Fruit fly (Drosophila melanogaster) whole organism, embryonic: ENCODE measurements around the gene Bug22.

ENCODE experiments used
- Abd-B ChIP-seq: fragments of 200-800 bp; sonication (Bioruptor generic); optimal IDR thresholded peaks from 2 replicates; lab custom pipeline; 2018; ENCODE audit warnings: missing biosample characterization, mild to moderate bottlenecking, missing genetic modification characterization, moderate library complexity
- Aef1 ChIP-seq: fragments of 200-800 bp; sonication (Bioruptor generic); IDR thresholded peaks from 3 replicates; pipeline ENCODE4 v1.3.6; 2022; ENCODE audit warnings: missing biosample characterization, missing genetic modification characterization
- BEAF-32 ChIP-seq: fragments of 200-800 bp; sonication (Bioruptor generic); optimal IDR thresholded peaks from 3 replicates; lab custom pipeline; 2017; ENCODE audit warnings: missing biosample characterization, missing genetic modification characterization, mild to moderate bottlenecking, moderate library complexity, missing genetic modification reagents
- CG10654 ChIP-seq: fragments of 200-800 bp; sonication (Bioruptor generic); optimal IDR thresholded peaks from 2 replicates; lab custom pipeline; 2016; ENCODE audit warnings: missing biosample characterization, missing genetic modification characterization
- CG12071 ChIP-seq: fragments of 200-800 bp; sonication (Bioruptor generic); optimal IDR thresholded peaks from 3 replicates; lab custom pipeline; 2018; ENCODE audit warnings: missing biosample characterization, mild to moderate bottlenecking, missing genetic modification characterization
- CG12155 ChIP-seq: fragments of 200-800 bp; sonication (Bioruptor generic); optimal IDR thresholded peaks from 3 replicates; lab custom pipeline; 2016; ENCODE audit warnings: missing biosample characterization, missing genetic modification characterization
- CG14014 ChIP-seq: fragments of 200-800 bp; sonication (Bioruptor generic); IDR thresholded peaks from 2 replicates; pipeline ENCODE4 v1.3.6; 2022; ENCODE audit warnings: missing biosample characterization, missing genetic modification characterization
- CG14050 ChIP-seq: fragments of 200-800 bp; sonication (Bioruptor generic); IDR thresholded peaks from 3 replicates; pipeline ENCODE4 v1.3.6; 2022; ENCODE audit warnings: missing biosample characterization, missing genetic modification characterization
- CG15696 ChIP-seq: fragments of 200-800 bp; sonication (Bioruptor generic); optimal IDR thresholded peaks from 2 replicates; lab custom pipeline; 2019; ENCODE audit warnings: missing biosample characterization, mild to moderate bottlenecking, missing genetic modification characterization, moderate library complexity
- CG17385 ChIP-seq: fragments of 200-800 bp; sonication (Bioruptor generic); optimal IDR thresholded peaks from 3 replicates; lab custom pipeline; 2018; ENCODE audit warnings: missing biosample characterization, mild to moderate bottlenecking, missing genetic modification characterization
- CG2678 ChIP-seq: fragments of 200-800 bp; sonication (Bioruptor generic); optimal IDR thresholded peaks from 3 replicates; lab custom pipeline; 2019; ENCODE audit warnings: missing biosample characterization, mild to moderate bottlenecking, missing genetic modification characterization, moderate library complexity
- CG2875 ChIP-seq: fragments of 200-800 bp; sonication (Bioruptor generic); optimal IDR thresholded peaks from 2 replicates; lab custom pipeline; 2017; ENCODE audit warnings: missing biosample characterization, mild to moderate bottlenecking, missing genetic modification characterization, missing genetic modification reagents
- CG30403 ChIP-seq: fragments of 200-800 bp; sonication (Bioruptor generic); optimal IDR thresholded peaks from 3 replicates; lab custom pipeline; 2016; ENCODE audit warnings: missing biosample characterization, missing genetic modification characterization
- CG30431 ChIP-seq: fragments of 200-800 bp; sonication (Bioruptor generic); optimal IDR thresholded peaks from 2 replicates; lab custom pipeline; 2017; ENCODE audit warnings: missing biosample characterization, missing genetic modification characterization
- CG31365 ChIP-seq: fragments of 200-800 bp; sonication (Bioruptor generic); optimal IDR thresholded peaks from 2 replicates; lab custom pipeline; 2018; ENCODE audit warnings: missing biosample characterization, mild to moderate bottlenecking, missing genetic modification characterization
- CG31388 ChIP-seq: fragments of 200-800 bp; sonication (Bioruptor generic); optimal IDR thresholded peaks from 2 replicates; lab custom pipeline; 2016; ENCODE audit warnings: missing biosample characterization, missing genetic modification characterization
- CG3838 ChIP-seq: fragments of 200-800 bp; sonication (Bioruptor generic); optimal IDR thresholded peaks from 3 replicates; lab custom pipeline; 2016; ENCODE audit warnings: missing biosample characterization, missing genetic modification characterization
- CG43689 ChIP-seq: fragments of 200-800 bp; sonication (Bioruptor generic); IDR thresholded peaks from 2 replicates; pipeline ENCODE4 v1.3.6; 2022; ENCODE audit warnings: missing biosample characterization, missing genetic modification characterization
- CG4730 ChIP-seq: fragments of 200-800 bp; sonication (Bioruptor generic); IDR thresholded peaks from 2 replicates; pipeline ENCODE4 v1.3.6; 2022; ENCODE audit warnings: missing biosample characterization, missing genetic modification characterization
- CG6813 ChIP-seq: fragments of 200-800 bp; sonication (Bioruptor generic); optimal IDR thresholded peaks from 2 replicates; lab custom pipeline; 2017; ENCODE audit warnings: missing biosample characterization, missing genetic modification characterization, mild to moderate bottlenecking, moderate library complexity, missing genetic modification reagents
- CG7786 ChIP-seq: fragments of 200-800 bp; sonication (Bioruptor generic); optimal IDR thresholded peaks from 2 replicates; lab custom pipeline; 2016; ENCODE audit warnings: missing biosample characterization, missing genetic modification characterization
- CG9932 ChIP-seq: fragments of 200-800 bp; sonication (Bioruptor generic); IDR thresholded peaks from 2 replicates; pipeline ENCODE4 v1.3.6; 2022; ENCODE audit warnings: missing biosample characterization, missing genetic modification characterization
- Dfd ChIP-seq, 2 experiments: fragments of >200 bp; optimal IDR thresholded peaks; 2 replicates each; lab custom pipeline; 2017; ENCODE audit warnings: missing biosample characterization in 2 of 2, missing genetic modification characterization in 2 of 2
- Ets97D ChIP-seq: fragments of 200-800 bp; sonication (Bioruptor generic); optimal IDR thresholded peaks from 3 replicates; lab custom pipeline; 2016; ENCODE audit warnings: missing biosample characterization, missing genetic modification characterization
- H15 ChIP-seq: fragments of 200-800 bp; sonication (Bioruptor generic); IDR thresholded peaks from 3 replicates; pipeline ENCODE4 v1.3.6; 2022; ENCODE audit warnings: missing biosample characterization, missing genetic modification characterization
- Kr ChIP-seq: fragments of 200-800 bp; sonication (Bioruptor generic); optimal IDR thresholded peaks from 2 replicates; lab custom pipeline; 2017; ENCODE audit warnings: missing biosample characterization, mild to moderate bottlenecking, missing genetic modification characterization
- Med ChIP-seq: fragments of 200-800 bp; sonication (Bioruptor generic); peaks from one replicate; lab custom pipeline; 2016; ENCODE audit warnings: missing biosample characterization, missing genetic modification characterization, mild to moderate bottlenecking, inconsistent platforms, moderate library complexity
- Myb ChIP-seq: fragments of 200-800 bp; sonication (Bioruptor generic); optimal IDR thresholded peaks from 2 replicates; lab custom pipeline; 2016; ENCODE audit warnings: missing biosample characterization, missing genetic modification characterization
- Nf-YA ChIP-seq: fragments of 200-800 bp; sonication (Bioruptor generic); IDR thresholded peaks from 2 replicates; pipeline ENCODE4 v1.3.6; 2022; ENCODE audit warnings: missing biosample characterization, missing genetic modification characterization
- Trl ChIP-seq, 3 experiments: fragments of >200 bp in 2 of 3; fragments of 200-800 bp in 1 of 3; sonication (Bioruptor generic) in 1 of 3; optimal IDR thresholded peaks; 2 replicates in 1 of 3; 3 replicates in 2 of 3; lab custom pipeline; 2016 to 2017; ENCODE audit warnings: missing biosample characterization in 1 of 3, missing genetic modification characterization in 1 of 3
- aop ChIP-seq: fragments of 200-800 bp; sonication (Bioruptor generic); IDR thresholded peaks from 2 replicates; pipeline ENCODE4 v1.3.6; 2022; ENCODE audit warnings: missing biosample characterization, missing genetic modification characterization
- cato ChIP-seq: fragments of 200-800 bp; sonication (Bioruptor generic); optimal IDR thresholded peaks from 2 replicates; lab custom pipeline; 2016; ENCODE audit warnings: missing biosample characterization, missing genetic modification characterization, borderline replicate concordance
- croc ChIP-seq: fragments of 200-800 bp; sonication (Bioruptor generic); conservative IDR thresholded peaks from 3 replicates; pipeline ENCODE4 v1.3.6; 2022; ENCODE audit warnings: missing biosample characterization, missing genetic modification characterization
- disco-r ChIP-seq: fragments of 200-800 bp; sonication (Bioruptor generic); optimal IDR thresholded peaks from 2 replicates; lab custom pipeline; 2016; ENCODE audit warnings: missing biosample characterization, missing genetic modification characterization
- dmrt99B ChIP-seq: fragments of 200-800 bp; sonication (Bioruptor generic); optimal IDR thresholded peaks from 2 replicates; lab custom pipeline; 2018; ENCODE audit warnings: missing biosample characterization, mild to moderate bottlenecking, missing genetic modification characterization, moderate library complexity
- exex ChIP-seq: fragments of 200-800 bp; sonication (Bioruptor generic); optimal IDR thresholded peaks from 4 replicates; lab custom pipeline; 2018; ENCODE audit warnings: missing biosample characterization, mild to moderate bottlenecking, missing genetic modification characterization, moderate library complexity
- ind ChIP-seq: fragments of 200-800 bp; sonication (Bioruptor generic); optimal IDR thresholded peaks from 3 replicates; lab custom pipeline; 2016; ENCODE audit warnings: missing biosample characterization, missing genetic modification characterization
- mirr ChIP-seq: fragments of 200-800 bp; sonication (Bioruptor generic); optimal IDR thresholded peaks from 3 replicates; lab custom pipeline; 2018; ENCODE audit warnings: missing biosample characterization, mild to moderate bottlenecking, missing genetic modification characterization
- nerfin-1 ChIP-seq: fragments of 200-800 bp; sonication (Bioruptor generic); optimal IDR thresholded peaks from 3 replicates; lab custom pipeline; 2019; ENCODE audit warnings: missing biosample characterization, mild to moderate bottlenecking, missing genetic modification characterization, moderate library complexity
- p53 ChIP-seq: fragments of 200-800 bp; sonication (Bioruptor generic); optimal IDR thresholded peaks from 2 replicates; lab custom pipeline; 2016; ENCODE audit warnings: missing biosample characterization, missing genetic modification characterization
- salm ChIP-seq: fragments of 200-800 bp; sonication (Bioruptor generic); optimal IDR thresholded peaks from 2 replicates; lab custom pipeline; 2018; ENCODE audit warnings: missing biosample characterization, mild to moderate bottlenecking, missing genetic modification characterization
- schlank ChIP-seq: fragments of 200-800 bp; sonication (Bioruptor generic); optimal IDR thresholded peaks from 2 replicates; lab custom pipeline; 2018; ENCODE audit warnings: missing biosample characterization, mild to moderate bottlenecking, missing genetic modification characterization
- sqz ChIP-seq: fragments of 200-800 bp; sonication (Bioruptor generic); optimal IDR thresholded peaks from 3 replicates; lab custom pipeline; 2018; ENCODE audit warnings: missing biosample characterization, mild to moderate bottlenecking, missing genetic modification characterization
- tap ChIP-seq: fragments of 200-800 bp; optimal IDR thresholded peaks from 3 replicates; lab custom pipeline; 2019; ENCODE audit warnings: missing biosample characterization, mild to moderate bottlenecking, missing genetic modification characterization, moderate library complexity
- tin ChIP-seq: fragments of 200-800 bp; sonication (Bioruptor generic); optimal IDR thresholded peaks from 3 replicates; lab custom pipeline; 2016; ENCODE audit warnings: missing biosample characterization, missing genetic modification characterization
- unpg ChIP-seq: fragments of 200-800 bp; sonication (Bioruptor generic); optimal IDR thresholded peaks from 3 replicates; lab custom pipeline; 2018; ENCODE audit warnings: missing biosample characterization, mild to moderate bottlenecking, missing genetic modification characterization, moderate library complexity
- vvl ChIP-seq: fragments of 200-800 bp; sonication (Bioruptor generic); IDR thresholded peaks from 2 replicates; pipeline ENCODE4 v1.3.6; 2022; ENCODE audit warnings: missing biosample characterization, missing genetic modification characterization
- wek ChIP-seq: fragments of 200-800 bp; sonication (Bioruptor generic); optimal IDR thresholded peaks from 3 replicates; lab custom pipeline; 2018; ENCODE audit warnings: missing biosample characterization, mild to moderate bottlenecking, missing genetic modification characterization, moderate library complexity
- yki ChIP-seq: fragments of >200 bp; optimal IDR thresholded peaks from 3 replicates; lab custom pipeline; 2018
- zen ChIP-seq: fragments of 200-800 bp; sonication (Bioruptor generic); optimal IDR thresholded peaks from 3 replicates; lab custom pipeline; 2018; ENCODE audit warnings: missing biosample characterization, mild to moderate bottlenecking, missing genetic modification characterization, moderate library complexity

Gene Bug22

dm6 chr2L:10468388-10468787, 37.7 kb upstream of the Bug22 start (continued):
- TF ChIP-seq CG30403 (GFP tag; lab: Kevin White, UChicago) (peak; percentile 59), CG43689 (GFP tag; lab: Robert Waterston, UW) (peak; percentile 32; the same call in 1 of the 2 replicates), Abd-B (GFP tag; lab: Kevin White, UChicago) (peak; percentile 35), zen (no peak), CG7786 (GFP tag; lab: Kevin White, UChicago) (peak; percentile 42), ind (GFP tag; lab: Kevin White, UChicago) (peak; percentile 65), sqz (GFP tag; lab: Kevin White, UChicago) (peak; percentile 1), vvl (GFP tag; lab: Robert Waterston, UW) (peak; percentile 81), dmrt99B (peak; percentile 70), Kr (GFP tag; lab: Kevin White, UChicago) (no peak), Med (GFP tag; lab: Kevin White, UChicago) (peak; percentile 88), salm (tag; lab: Kevin White, UChicago) (peak; percentile 11), Trl (optimal IDR thresholded peaks at IDR 0.05; lab: Kevin White, UChicago) (no peak), Trl (GFP tag; optimal IDR thresholded peaks at IDR 0.05; lab: Kevin White, UChicago) (peak; percentile 38), CG9932 (GFP tag; lab: Robert Waterston, UW) (peak; percentile 73), croc (GFP tag; lab: Robert Waterston, UW) (0 out of 3 replicates have a peak, but pooled peaks have one; percentile 14), CG6813 (GFP tag; lab: Kevin White, UChicago) (peak; percentile 40), CG14050 (GFP tag; lab: Robert Waterston, UW) (peak; percentile 45; the same call in 1 of the 3 replicates), H15 (GFP tag; lab: Robert Waterston, UW) (peak; percentile 50; the same call in 1 of the 3 replicates), CG2678 (tag; lab: Kevin White, UChicago) (peak; percentile 77), schlank (peak; percentile 26), CG17385 (GFP tag; lab: Kevin White, UChicago) (peak; percentile 48), Aef1 (GFP tag; lab: Robert Waterston, UW) (peak; percentile 63), exex (tag; lab: Kevin White, UChicago) (peak; percentile 4), mirr (GFP tag; lab: Kevin White, UChicago) (peak; percentile 30), disco-r (GFP tag; lab: Kevin White, UChicago) (no peak), p53 (GFP tag; lab: Kevin White, UChicago) (no peak), CG2875 (GFP tag; lab: Kevin White, UChicago) (peak; percentile 24), CG14014 (peak; percentile 58; the same call in 1 of the 2 replicates), CG10654 (GFP tag; lab: Kevin White, UChicago) (peak; percentile 28), cato (no peak), CG12071 (GFP tag; lab: Kevin White, UChicago) (peak; percentile 50), tap (tag; lab: Kevin White, UChicago) (peak; percentile 71), Nf-YA (0 out of 2 replicates have a peak, but pooled peaks have one; percentile 9), tin (GFP tag; lab: Kevin White, UChicago) (peak; percentile 34), BEAF-32 (GFP tag; lab: Kevin White, UChicago) (no peak), CG3838 (GFP tag; lab: Kevin White, UChicago) (no peak), CG31365 (tag; lab: Kevin White, UChicago) (no peak), aop (GFP tag; lab: Robert Waterston, UW) (0 out of 2 replicates have a peak, but pooled peaks have one; percentile 43), CG15696 (tag; lab: Kevin White, UChicago) (no peak), nerfin-1 (tag; lab: Kevin White, UChicago) (no peak), Myb (GFP tag; lab: Kevin White, UChicago) (peak; percentile 8), unpg (GFP tag; lab: Kevin White, UChicago) (peak; percentile 65), Ets97D (peak; percentile 1), CG4730 (peak; percentile 38; the same call in 1 of the 2 replicates), CG31388 (no peak), yki (lab: Kevin White, UChicago) (no peak), CG12155 (GFP tag; lab: Kevin White, UChicago) (peak; percentile 10), wek (GFP tag; lab: Kevin White, UChicago) (no peak), CG30431 (peak; percentile 8), Dfd (GFP tag; optimal IDR thresholded peaks at IDR 0.05; lab: Kevin White, UChicago) (no peak)
